Worm (Caenorhabditis elegans): ENCODE results near the gene papl-1.

The papl-1 gene

DNA sequence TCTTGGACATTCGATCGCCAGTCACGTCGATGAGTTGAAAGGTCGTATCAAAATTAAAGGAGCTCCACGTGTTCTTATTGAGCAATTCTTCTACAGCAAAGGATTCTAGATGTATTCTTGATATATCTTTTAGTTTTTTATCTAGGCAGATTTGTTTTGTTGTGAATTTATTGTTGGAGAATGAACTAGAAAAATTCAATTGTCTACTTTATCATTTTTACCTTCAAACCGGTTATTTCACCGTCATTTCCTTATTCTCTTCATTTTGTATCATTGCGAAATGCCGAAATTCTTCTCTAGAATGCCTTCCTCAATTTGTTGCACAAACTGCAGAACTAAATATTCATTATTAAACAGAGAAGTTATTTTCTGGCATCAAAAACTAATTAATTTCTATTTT lies 30.3 kb downstream of the papl-1 start, which contains the start of gene R11D1.10:
Gene R11D1.10, plus strand, starts transcription at position 301 of the 400 bp plus-strand sequence.
- no peak for TF ChIP-seq unc-62 (GFP tag; optimal IDR thresholded peaks at IDR 0.05)

DNA sequence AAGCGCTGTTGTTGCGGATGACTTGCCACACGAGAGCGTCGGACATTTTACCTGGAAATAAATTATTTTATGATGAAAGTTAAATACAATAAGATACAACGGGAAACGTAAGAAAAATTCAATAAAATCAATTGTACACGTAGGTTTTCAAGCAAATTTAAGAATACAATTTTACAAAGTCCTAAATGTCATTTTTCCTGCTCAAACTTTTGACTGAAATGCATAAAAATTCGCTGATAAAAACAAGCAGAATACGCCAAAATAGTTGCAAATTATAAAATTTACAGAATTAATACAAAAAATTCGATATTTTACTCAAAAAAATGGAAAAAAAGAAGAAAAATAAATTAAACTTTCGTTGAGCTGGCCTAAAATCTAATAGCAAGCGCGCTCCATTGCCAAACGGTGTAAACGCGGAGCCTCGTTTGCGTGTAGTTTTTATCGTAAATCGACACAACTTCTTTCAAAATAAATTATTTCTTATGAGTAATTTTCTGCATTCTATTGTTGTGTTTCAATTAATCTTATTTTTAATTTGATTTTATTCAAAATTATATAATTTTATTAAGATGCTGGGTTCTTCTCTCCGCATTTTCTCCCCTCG lies 31.4 kb downstream of the papl-1 start, which contains the start of the genes rpl-28 and mrpl-49:
Gene rpl-28, minus strand, starts transcription at position 51 of the 604 bp plus-strand sequence.
Gene mrpl-49, plus strand, starts transcription at position 570 of the 604 bp plus-strand sequence.
- no peak for TF ChIP-seq unc-62 (GFP tag; optimal IDR thresholded peaks at IDR 0.05)

DNA sequence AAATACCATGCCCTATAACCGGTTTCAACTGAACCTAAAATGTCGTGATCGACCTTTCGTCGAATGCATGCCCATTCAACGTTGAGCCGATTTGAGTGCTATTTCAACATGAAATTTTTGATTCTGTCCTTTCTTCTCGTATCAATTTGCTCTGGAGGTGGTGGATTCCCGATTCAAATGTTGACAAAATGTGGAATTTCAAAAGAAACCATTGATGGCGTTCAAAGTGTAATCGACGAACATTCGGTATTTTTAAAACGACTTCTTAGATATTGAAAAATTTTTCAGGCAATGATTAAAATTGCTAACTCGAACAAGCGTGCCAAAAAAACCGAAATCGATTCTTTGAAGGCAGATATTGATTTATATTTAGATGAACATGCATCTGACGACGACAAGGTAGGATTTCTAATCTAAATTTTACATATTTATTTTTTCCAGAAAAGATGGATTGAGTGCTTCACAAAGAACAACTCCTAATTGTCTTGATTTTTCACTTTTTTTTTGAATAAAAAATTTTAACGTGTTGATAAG lies 32.4 kb downstream of the papl-1 start, which contains the start of gene R11D1.13:
Gene R11D1.13, plus strand, starts transcription at position 51 of the 534 bp plus-strand sequence.
- no peak for TF ChIP-seq unc-62 (GFP tag; optimal IDR thresholded peaks at IDR 0.05)

DNA sequence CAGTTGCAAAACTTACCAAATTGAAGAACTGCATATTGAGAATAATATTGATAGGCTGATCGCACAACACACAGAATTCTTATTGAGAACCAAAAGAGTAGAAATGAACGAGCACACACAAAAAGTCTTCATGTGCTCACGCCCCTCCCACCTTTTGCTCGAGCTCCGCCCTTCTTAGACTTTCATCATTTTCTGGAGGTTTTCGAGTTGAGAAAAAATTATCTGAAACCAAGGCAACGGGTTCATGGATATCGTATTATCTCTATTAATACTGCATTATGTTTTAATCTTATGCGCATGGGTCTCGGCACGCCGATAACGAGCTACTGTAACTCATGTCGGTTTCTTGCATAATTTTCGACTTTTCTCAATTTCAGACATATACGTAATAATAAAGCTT lies 33.7 kb downstream of the papl-1 start, which contains the start of gene R11D1.12:
Gene R11D1.12, minus strand, starts transcription at position 101 of the 400 bp plus-strand sequence.
- TF ChIP-seq unc-62 (GFP tag; optimal IDR thresholded peaks at IDR 0.05): no peak

DNA sequence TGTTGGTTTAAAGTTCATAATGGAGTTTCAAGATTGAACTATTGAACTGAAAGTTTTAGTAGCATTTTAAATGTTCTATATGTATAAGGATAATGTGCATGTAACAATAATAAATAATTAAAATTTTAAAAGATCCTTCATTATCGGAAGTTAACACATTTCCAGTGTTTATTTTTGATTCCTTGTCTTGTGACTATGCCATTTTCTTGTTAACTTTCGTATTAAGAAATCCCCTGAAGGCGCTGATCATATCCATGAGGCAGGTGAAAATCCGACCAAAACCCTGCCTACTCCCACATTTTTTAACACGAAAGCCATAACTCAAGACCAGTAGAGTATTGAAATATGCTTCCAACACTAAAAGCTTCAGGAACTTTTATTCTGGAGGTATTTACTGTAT lies 39.8 kb downstream of the papl-1 start, which contains the start of gene R11D1.7:
Gene R11D1.7, plus strand, starts transcription at position 301 of the 400 bp plus-strand sequence.
- no peak for TF ChIP-seq unc-62 (GFP tag; optimal IDR thresholded peaks at IDR 0.05)

ce11 chrV:12718622-12719021 lies 40.9 kb downstream of the papl-1 start, which contains the start of gene str-181:
TSS of gene str-181 (minus strand) at chrV:12718722.
- TF ChIP-seq unc-62 (GFP tag; optimal IDR thresholded peaks at IDR 0.05): no peak

DNA sequence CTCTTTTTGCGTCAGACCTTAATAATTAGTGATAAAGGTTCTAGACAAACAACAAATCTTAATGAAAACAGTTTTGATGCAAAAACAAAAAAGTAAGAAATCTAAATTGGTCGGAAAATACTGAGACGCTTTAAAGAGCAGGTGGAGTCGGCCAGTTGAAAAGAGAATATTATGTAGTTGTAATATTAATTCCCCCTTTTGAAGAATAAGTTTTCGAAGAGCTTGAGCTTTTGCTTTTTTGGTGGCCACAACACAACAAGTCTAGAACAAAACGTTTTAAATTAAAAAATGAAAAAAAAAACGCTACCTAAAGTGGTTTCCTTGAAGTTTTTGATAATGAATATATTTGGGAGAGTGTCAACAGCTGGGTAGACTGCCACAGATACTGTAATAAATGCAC lies 43.1 kb downstream of the papl-1 start, which contains the start of gene str-178:
Gene str-178, minus strand, starts transcription at position 101 of the 400 bp plus-strand sequence.
- TF ChIP-seq unc-62 (GFP tag; optimal IDR thresholded peaks at IDR 0.05): no peak

ce11 chrV:12714120-12714519 lies 45.4 kb downstream of the papl-1 start, which contains the start of gene R11D1.4:
TSS of gene R11D1.4 (minus strand) at chrV:12714220.
- TF ChIP-seq unc-62 (GFP tag; optimal IDR thresholded peaks at IDR 0.05): no peak

DNA sequence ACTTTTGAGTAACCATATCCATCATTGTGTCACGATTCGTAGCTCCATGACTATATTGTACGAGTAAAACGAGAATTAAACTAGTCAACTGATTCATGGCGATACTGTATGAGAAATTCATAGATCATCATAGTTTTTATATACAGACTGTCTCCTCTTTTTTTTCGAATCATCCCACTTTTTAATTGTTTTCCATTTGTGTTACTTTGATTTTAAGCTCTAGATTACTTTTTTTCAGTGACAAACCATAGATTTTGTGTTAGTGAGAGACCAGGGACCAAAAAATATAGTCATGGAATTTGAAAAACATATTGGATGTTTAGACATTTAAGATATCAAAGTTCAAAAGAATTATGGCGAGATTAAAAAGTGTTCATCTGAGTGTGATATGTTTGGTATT lies 47.6 kb downstream of the papl-1 start, which contains the start of gene R11D1.3:
Gene R11D1.3, minus strand, starts transcription at position 101 of the 400 bp plus-strand sequence.
- TF ChIP-seq unc-62 (GFP tag; optimal IDR thresholded peaks at IDR 0.05): no peak

DNA sequence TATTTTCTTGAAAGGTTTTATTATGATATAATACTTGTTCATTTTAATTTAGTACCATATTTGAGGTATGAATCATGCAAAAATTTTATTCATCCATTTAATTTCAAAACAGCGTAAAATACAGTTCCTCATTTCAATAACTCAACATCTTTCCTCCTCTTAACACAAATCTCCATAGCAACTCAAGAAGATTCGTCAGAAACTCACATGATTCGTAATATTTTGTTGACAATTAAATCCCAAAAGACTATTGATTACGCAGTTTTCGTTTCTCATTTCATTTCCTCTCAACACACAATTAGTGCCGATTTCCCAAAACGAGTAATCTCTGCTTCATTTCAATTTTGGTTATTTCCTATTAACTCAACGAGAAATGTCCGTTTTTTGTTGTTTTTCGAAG lies 51.3 kb downstream of the papl-1 start, which contains the start of gene R11D1.2:
Gene R11D1.2, plus strand, starts transcription at position 301 of the 400 bp plus-strand sequence.
- TF ChIP-seq unc-62 (GFP tag; optimal IDR thresholded peaks at IDR 0.05): no peak

All from whole organism, dauer.